Fruit fly (Drosophila melanogaster): ENCODE data around the gene Rtc1.

Rtc1 gene

DNA sequence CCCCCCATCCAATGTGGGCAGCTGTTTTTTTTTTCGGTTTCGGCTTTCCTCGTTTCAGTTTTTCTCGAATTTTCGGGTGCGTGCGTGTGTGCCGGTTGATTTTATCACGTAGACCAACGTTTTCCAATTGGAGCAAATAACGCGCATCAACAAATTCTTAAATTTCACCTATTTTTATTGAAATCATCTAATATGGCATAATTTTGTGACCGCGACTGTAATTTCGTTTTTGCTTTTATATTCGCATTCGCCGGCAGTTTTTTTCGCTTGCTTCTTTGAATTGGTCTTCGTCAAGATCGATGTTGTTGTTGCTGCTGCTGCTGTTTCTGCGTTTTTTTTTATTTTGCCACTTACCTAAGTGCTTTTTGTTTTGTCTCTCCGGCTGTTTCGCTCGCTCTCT, 2.5 kb upstream of the Rtc1 start (continued):
- peak; percentile 13 for TF ChIP-seq CG16779 (tag; optimal IDR thresholded peaks at IDR 0.05)
- TF ChIP-seq Ets96B (tag; optimal IDR thresholded peaks at IDR 0.05), result peak; percentile 34
- TF ChIP-seq eg (GFP tag; IDR thresholded peaks at IDR 0.05), result peak; percentile 80
- peak; percentile 38 for TF ChIP-seq Sox102F (GFP tag; optimal IDR thresholded peaks at IDR 0.05)
- TF ChIP-seq Eip78C (GFP tag), result peak; percentile 78
- TF ChIP-seq Hr38 (GFP tag; optimal IDR thresholded peaks at IDR 0.05), result no peak
- peak; percentile 36 for TF ChIP-seq CG6792 (GFP tag; optimal IDR thresholded peaks at IDR 0.05)
- peak; percentile 50 for TF ChIP-seq CG34406 (GFP tag; optimal IDR thresholded peaks at IDR 0.05)
- TF ChIP-seq fkh (GFP tag; optimal IDR thresholded peaks at IDR 0.05), result no peak
- TF ChIP-seq CG1621 (tag; optimal IDR thresholded peaks at IDR 0.05), result peak; percentile 38
- TF ChIP-seq topi (GFP tag; optimal IDR thresholded peaks at IDR 0.05), result peak; percentile 62

DNA sequence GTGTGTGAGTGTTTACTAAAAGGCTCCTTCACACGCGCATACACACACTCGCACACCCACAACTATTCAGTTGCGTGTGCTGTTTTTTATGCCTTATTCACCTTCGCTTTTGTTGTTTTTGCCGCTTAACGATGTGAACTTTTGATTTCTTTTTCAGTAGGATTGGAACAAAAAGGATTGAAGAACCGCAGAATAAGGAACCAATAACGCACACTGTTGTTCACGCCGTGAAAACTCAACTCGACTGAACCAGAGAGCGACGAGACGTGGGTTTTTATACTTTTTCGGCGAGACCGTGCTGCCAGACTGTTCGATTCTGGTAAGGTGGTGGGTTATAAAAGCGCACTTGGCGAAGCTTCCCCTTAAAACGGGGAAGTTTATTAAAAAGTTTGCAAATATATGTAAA, 1.8 kb upstream of the Rtc1 start, which contains the start of gene Pdcd4:
Pdcd4 (minus strand) TSS at position 255 of the 406 bp plus-strand sequence.
- TF ChIP-seq Eip78C (GFP tag) (peak; percentile 36), topi (GFP tag; optimal IDR thresholded peaks at IDR 0.05) (peak; percentile 22), dsx (GFP tag; optimal IDR thresholded peaks at IDR 0.05; ENCODE audit: poor library complexity, severe bottlenecking) (peak; percentile 76), CG16779 (tag; optimal IDR thresholded peaks at IDR 0.05) (peak; percentile 61), Hr4 (GFP tag; optimal IDR thresholded peaks at IDR 0.05) (no peak), CG3032 (tag; optimal IDR thresholded peaks at IDR 0.05) (peak; percentile 52), Hr39 (GFP tag; optimal IDR thresholded peaks at IDR 0.05) (no peak), Met (GFP tag; optimal IDR thresholded peaks at IDR 0.05) (no peak), CG3919 (GFP tag; optimal IDR thresholded peaks at IDR 0.05) (no peak), fd59A (GFP tag; optimal IDR thresholded peaks at IDR 0.05) (no peak), CG6808 (GFP tag; optimal IDR thresholded peaks at IDR 0.05) (peak; percentile 54), CG10669 (GFP tag; optimal IDR thresholded peaks at IDR 0.05) (peak; percentile 64), dac (GFP tag; optimal IDR thresholded peaks at IDR 0.05) (no peak), CG10631 (GFP tag; optimal IDR thresholded peaks at IDR 0.05) (no peak), svp (GFP tag) (no peak), CG6854 (GFP tag; optimal IDR thresholded peaks at IDR 0.05) (peak; percentile 14), spab (GFP tag; optimal IDR thresholded peaks at IDR 0.05) (peak; percentile 7), CG1621 (tag; optimal IDR thresholded peaks at IDR 0.05) (peak; percentile 77), lz (GFP tag; optimal IDR thresholded peaks at IDR 0.05) (peak; percentile 22), CG32006 (GFP tag; optimal IDR thresholded peaks at IDR 0.05) (peak; percentile 32), ss (GFP tag; optimal IDR thresholded peaks at IDR 0.05) (peak; percentile 85), CG4318 (GFP tag; optimal IDR thresholded peaks at IDR 0.05) (no peak), CG34406 (GFP tag; optimal IDR thresholded peaks at IDR 0.05) (peak; percentile 7), acj6 (GFP tag; optimal IDR thresholded peaks at IDR 0.05) (no peak), CG15336 (GFP tag; IDR thresholded peaks at IDR 0.05) (peak; percentile 36; the same call in 1 of the 2 replicates), Ets96B (tag; optimal IDR thresholded peaks at IDR 0.05) (peak; percentile 71), CG8632 (GFP tag; optimal IDR thresholded peaks at IDR 0.05) (no peak), eg (GFP tag; IDR thresholded peaks at IDR 0.05) (peak; percentile 75), cyc (GFP tag; optimal IDR thresholded peaks at IDR 0.05) (peak; percentile 12), pdm3 (GFP tag; optimal IDR thresholded peaks at IDR 0.05) (peak; percentile 52), Gug (GFP tag; IDR thresholded peaks at IDR 0.05) (no peak), CG31627 (GFP tag; optimal IDR thresholded peaks at IDR 0.05) (no peak), CG11762 (GFP tag; optimal IDR thresholded peaks at IDR 0.05; ENCODE audit: insufficient read depth) (no peak), achi (GFP tag; optimal IDR thresholded peaks at IDR 0.05) (no peak), CG8319 (GFP tag; optimal IDR thresholded peaks at IDR 0.05) (no peak), CG6276 (GFP tag; optimal IDR thresholded peaks at IDR 0.05) (peak; percentile 16), Eip75B (GFP tag; optimal IDR thresholded peaks at IDR 0.05) (peak; percentile 51), Hr38 (GFP tag; optimal IDR thresholded peaks at IDR 0.05) (no peak), Lpt (GFP tag; optimal IDR thresholded peaks at IDR 0.05) (no peak), fd85E (GFP tag; optimal IDR thresholded peaks at IDR 0.05) (no peak), vri (GFP tag; optimal IDR thresholded peaks at IDR 0.05) (peak; percentile 2), Sox15 (GFP tag; optimal IDR thresholded peaks at IDR 0.05) (no peak), fkh (GFP tag; optimal IDR thresholded peaks at IDR 0.05) (peak; percentile 15), Sox14 (GFP tag; optimal IDR thresholded peaks at IDR 0.05) (peak; percentile 50), net (GFP tag; optimal IDR thresholded peaks at IDR 0.05) (peak; percentile 18), CG6163 (GFP tag; IDR thresholded peaks at IDR 0.05) (peak; percentile 67), Smox (GFP tag; optimal IDR thresholded peaks at IDR 0.05) (no peak)
